Worm (Caenorhabditis elegans): ENCODE results near the gene tdo-2.

The tdo-2 gene

ce11 chrIII:5942104-5942503 lies 22.3 kb upstream of the tdo-2 start (continued):
- peak in 1 of 3 experiments; percentile 51 for TF ChIP-seq lin-35 (GFP tag; optimal IDR thresholded peaks at IDR 0.05)

DNA sequence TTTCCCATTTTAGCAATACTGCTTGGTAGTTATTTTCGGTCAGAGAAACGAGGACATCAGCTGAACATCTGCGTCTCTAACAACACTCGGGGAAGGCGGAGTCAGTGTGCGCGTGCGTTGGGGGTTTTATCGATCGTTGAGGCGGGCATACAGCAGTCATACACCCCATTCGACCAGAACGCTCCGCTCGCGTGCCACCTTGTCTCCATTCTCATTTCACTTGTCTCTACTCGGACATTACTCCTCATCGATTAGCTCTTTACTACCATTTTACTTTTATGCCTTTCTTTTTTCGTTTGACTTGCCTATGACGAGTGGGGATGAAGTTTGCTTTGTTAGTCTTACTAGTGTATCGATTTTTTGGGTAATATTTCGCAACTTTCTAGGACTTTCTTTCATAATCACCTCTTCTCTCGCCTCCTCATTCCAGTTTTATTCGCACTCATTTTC lies 20.8 kb upstream of the tdo-2 start:
- no peak for TF ChIP-seq nhr-179 (tag; optimal IDR thresholded peaks at IDR 0.05)
- TF ChIP-seq hlh-12 (tag; optimal IDR thresholded peaks at IDR 0.05): no peak
- peak; percentile 71 for TF ChIP-seq pbrm-1 (GFP tag; IDR thresholded peaks at IDR 0.05)
- peak; percentile 45 for TF ChIP-seq lin-40 (tag; optimal IDR thresholded peaks at IDR 0.05)
- TF ChIP-seq ceh-91 (GFP tag; IDR thresholded peaks at IDR 0.05): no peak
- TF ChIP-seq aptf-2 (GFP tag; conservative IDR thresholded peaks at IDR 0.05): no peak
- TF ChIP-seq T07F8.4 (tag; optimal IDR thresholded peaks at IDR 0.05): peak; percentile 13
- TF ChIP-seq atf-7 (tag; optimal IDR thresholded peaks at IDR 0.05): peak; percentile 67
- TF ChIP-seq dpl-1 (GFP tag; optimal IDR thresholded peaks at IDR 0.05): no peak
- TF ChIP-seq snpc-1.3 (tag; optimal IDR thresholded peaks at IDR 0.05; ENCODE audit: insufficient read depth): no peak
- TF ChIP-seq ceh-58 (GFP tag; IDR thresholded peaks at IDR 0.05): peak; percentile 2; the same call in 1 of the 2 replicates
- TF ChIP-seq F57A8.1 (GFP tag; optimal IDR thresholded peaks at IDR 0.05): no peak
- no peak for TF ChIP-seq K11D2.4 (GFP tag; IDR thresholded peaks at IDR 0.05)
- no peak for TF ChIP-seq xnd-1 (tag; optimal IDR thresholded peaks at IDR 0.05)
- TF ChIP-seq rec-8 (tag; optimal IDR thresholded peaks at IDR 0.05): no peak
- peak; percentile 22; the same call in 1 of the 2 replicates for TF ChIP-seq cebp-2 (GFP tag; IDR thresholded peaks at IDR 0.05)
- TF ChIP-seq let-526 (GFP tag; IDR thresholded peaks at IDR 0.05): peak; percentile 60; the same call in 1 of the 2 replicates
- TF ChIP-seq lsy-27 (tag; optimal IDR thresholded peaks at IDR 0.05; ENCODE audit: borderline replicate concordance, insufficient read depth): no peak
- no peak; the same call in 1 of the 2 replicates for TF ChIP-seq egrh-3 (GFP tag; IDR thresholded peaks at IDR 0.05)
- no peak for TF ChIP-seq let-607 (tag; optimal IDR thresholded peaks at IDR 0.05)
- peak; percentile 58; the same call in 1 of the 2 replicates for TF ChIP-seq rcor-1 (GFP tag; IDR thresholded peaks at IDR 0.05)
- TF ChIP-seq dox-1 (GFP tag; IDR thresholded peaks at IDR 0.05): peak; percentile 70; the same call in 1 of the 2 replicates
- no peak for TF ChIP-seq sdz-38 (tag; optimal IDR thresholded peaks at IDR 0.05)
- TF ChIP-seq cebp-1 (GFP tag; IDR thresholded peaks at IDR 0.05): peak; percentile 64; the same call in 1 of the 2 replicates
- TF ChIP-seq cebp-1 (tag; optimal IDR thresholded peaks at IDR 0.05): peak; percentile 95
- TF ChIP-seq attf-6 (GFP tag; IDR thresholded peaks at IDR 0.05): no peak
- peak; percentile 83 for TF ChIP-seq ets-4 (GFP tag; optimal IDR thresholded peaks at IDR 0.05)
- peak; percentile 26 for TF ChIP-seq ztf-26 (tag; optimal IDR thresholded peaks at IDR 0.05)
- no peak for TF ChIP-seq akir-1 (GFP tag; optimal IDR thresholded peaks at IDR 0.05)
- no peak for TF ChIP-seq F23B12.7 (tag; optimal IDR thresholded peaks at IDR 0.05; ENCODE audit: insufficient read depth)
- no peak for TF ChIP-seq nhr-120 (GFP tag; IDR thresholded peaks at IDR 0.05)
- TF ChIP-seq nhr-27 (tag; optimal IDR thresholded peaks at IDR 0.05): peak; percentile 62
- no peak for TF ChIP-seq hrde-1 (tag; optimal IDR thresholded peaks at IDR 0.05; ENCODE audit: borderline replicate concordance)
- TF ChIP-seq unc-62 (GFP tag; optimal IDR thresholded peaks at IDR 0.05): no peak
- peak; percentile 44 for TF ChIP-seq madf-10 (tag; optimal IDR thresholded peaks at IDR 0.05)
- TF ChIP-seq K12H6.12 (tag; optimal IDR thresholded peaks at IDR 0.05): peak; percentile 41
- TF ChIP-seq attf-5 (GFP tag; optimal IDR thresholded peaks at IDR 0.05): peak; percentile 66
- 0 out of 2 replicates have a peak, but pooled peaks have one; percentile 63 for TF ChIP-seq Y95B8A.8 (GFP tag; IDR thresholded peaks at IDR 0.05)
- peak; percentile 47 for TF ChIP-seq tlf-1 (GFP tag; optimal IDR thresholded peaks at IDR 0.05)
- TF ChIP-seq pha-4 (tag; optimal IDR thresholded peaks at IDR 0.05): no peak
- peak; percentile 59 for TF ChIP-seq die-1 (tag; optimal IDR thresholded peaks at IDR 0.05)
- no peak for TF ChIP-seq T26A5.8 (tag; optimal IDR thresholded peaks at IDR 0.05)
- no peak for TF ChIP-seq lir-1 (GFP tag; conservative IDR thresholded peaks at IDR 0.05)
- no peak for TF ChIP-seq snpc-4 (GFP tag; optimal IDR thresholded peaks at IDR 0.05)
- peak in 3 of 4 experiments; percentile 2 to 33 (median 16) for TF ChIP-seq snpc-4 (tag; optimal IDR thresholded peaks at IDR 0.05)
